Worm (Caenorhabditis elegans): ENCODE measurements around the gene hst-2.

The hst-2 gene

ce11 chrX:11196741-11197140 is 10.2 kb downstream of the hst-2 start, which contains the start of gene C34F6.1:
Gene C34F6.1 (minus strand): TSS chrX:11196841.
- no peak for TF ChIP-seq fkh-6 (tag; optimal IDR thresholded peaks at IDR 0.05)
- TF ChIP-seq pha-2 (tag; optimal IDR thresholded peaks at IDR 0.05): no peak
- TF ChIP-seq C08G9.2 (tag; optimal IDR thresholded peaks at IDR 0.05): no peak
- no peak for TF ChIP-seq ztf-16 (tag; optimal IDR thresholded peaks at IDR 0.05)
- TF ChIP-seq pha-4 (tag; optimal IDR thresholded peaks at IDR 0.05): no peak

- TF ChIP-seq sox-2 (GFP tag; IDR thresholded peaks at IDR 0.05): no peak
- no peak for TF ChIP-seq unc-3 (GFP tag; conservative IDR thresholded peaks at IDR 0.05)
- no peak for TF ChIP-seq unc-3 (tag; optimal IDR thresholded peaks at IDR 0.05)
- no peak for TF ChIP-seq lin-11 (tag; optimal IDR thresholded peaks at IDR 0.05)
- no peak for TF ChIP-seq fkh-6 (tag; optimal IDR thresholded peaks at IDR 0.05)
- no peak for TF ChIP-seq ceh-19 (GFP tag; optimal IDR thresholded peaks at IDR 0.05)
- no peak for TF ChIP-seq ttx-3 (tag; optimal IDR thresholded peaks at IDR 0.05)
- no peak for TF ChIP-seq hlh-30 (tag; optimal IDR thresholded peaks at IDR 0.05; ENCODE audit: insufficient read depth)
- TF ChIP-seq sdc-2 (tag; optimal IDR thresholded peaks at IDR 0.05): no peak
- TF ChIP-seq che-1 (tag; optimal IDR thresholded peaks at IDR 0.05): no peak
- TF ChIP-seq ama-1 (optimal IDR thresholded peaks at IDR 0.05): no peak
- TF ChIP-seq K02D7.2 (tag; optimal IDR thresholded peaks at IDR 0.05): no peak
- no peak for TF ChIP-seq madf-2 (tag; optimal IDR thresholded peaks at IDR 0.05)
- TF ChIP-seq ref-2 (tag; optimal IDR thresholded peaks at IDR 0.05): no peak
- no peak for TF ChIP-seq ceh-24 (tag; optimal IDR thresholded peaks at IDR 0.05)
- no peak for TF ChIP-seq pqm-1 (tag; optimal IDR thresholded peaks at IDR 0.05)
- TF ChIP-seq ztf-16 (tag; optimal IDR thresholded peaks at IDR 0.05): no peak
- no peak for TF ChIP-seq T23F11.4 (GFP tag; optimal IDR thresholded peaks at IDR 0.05)
- TF ChIP-seq unc-42 (tag; optimal IDR thresholded peaks at IDR 0.05): no peak
- no peak for TF ChIP-seq zip-5 (tag; optimal IDR thresholded peaks at IDR 0.05)
- TF ChIP-seq ceh-48 (tag; optimal IDR thresholded peaks at IDR 0.05): no peak
Measured at ce11 chrX:11193670-11194069, 13.3 kb downstream of the hst-2 start.

ce11 chrX:11190443-11190842 is 16.5 kb downstream of the hst-2 start:
- no peak for TF ChIP-seq ceh-18 (tag; optimal IDR thresholded peaks at IDR 0.05)
- TF ChIP-seq ceh-48 (tag; optimal IDR thresholded peaks at IDR 0.05): no peak
- no peak for TF ChIP-seq gmeb-2 (tag; optimal IDR thresholded peaks at IDR 0.05)
- no peak for TF ChIP-seq hlh-15 (tag; optimal IDR thresholded peaks at IDR 0.05)
- no peak for TF ChIP-seq pros-1 (tag; optimal IDR thresholded peaks at IDR 0.05)
- TF ChIP-seq hlh-30 (tag; optimal IDR thresholded peaks at IDR 0.05; ENCODE audit: insufficient read depth): no peak
- no peak for TF ChIP-seq K02D7.2 (tag; optimal IDR thresholded peaks at IDR 0.05)
- TF ChIP-seq ceh-2 (tag; optimal IDR thresholded peaks at IDR 0.05): no peak
- TF ChIP-seq pha-2 (tag; optimal IDR thresholded peaks at IDR 0.05): no peak
- TF ChIP-seq fkh-10 (GFP tag; optimal IDR thresholded peaks at IDR 0.05): no peak
- TF ChIP-seq dmd-4 (tag; optimal IDR thresholded peaks at IDR 0.05; ENCODE audit: borderline replicate concordance): no peak
- TF ChIP-seq ttx-3 (tag; optimal IDR thresholded peaks at IDR 0.05): no peak
- no peak for TF ChIP-seq ceh-6 (GFP tag; optimal IDR thresholded peaks at IDR 0.05)
- TF ChIP-seq odd-2 (tag; optimal IDR thresholded peaks at IDR 0.05): no peak
- no peak for TF ChIP-seq ets-4 (tag; optimal IDR thresholded peaks at IDR 0.05)
- TF ChIP-seq ceh-30 (tag; optimal IDR thresholded peaks at IDR 0.05): no peak
- no peak for TF ChIP-seq fax-1 (tag; optimal IDR thresholded peaks at IDR 0.05)
- TF ChIP-seq tbx-7 (tag; optimal IDR thresholded peaks at IDR 0.05): no peak

ce11 chrX:11189515-11189914 is 17.4 kb downstream of the hst-2 start, which contains the start of gene F13D2.1:
Gene F13D2.1 (minus strand): TSS chrX:11189615.
- TF ChIP-seq ttx-3 (tag; optimal IDR thresholded peaks at IDR 0.05): no peak
- TF ChIP-seq ceh-19 (GFP tag; optimal IDR thresholded peaks at IDR 0.05): no peak
- no peak for TF ChIP-seq T23F11.4 (GFP tag; optimal IDR thresholded peaks at IDR 0.05)
- TF ChIP-seq ref-2 (tag; optimal IDR thresholded peaks at IDR 0.05): no peak
- no peak for TF ChIP-seq sdc-2 (tag; optimal IDR thresholded peaks at IDR 0.05)
- no peak for TF ChIP-seq hlh-6 (tag; optimal IDR thresholded peaks at IDR 0.05)
- no peak for TF ChIP-seq K02D7.2 (tag; optimal IDR thresholded peaks at IDR 0.05)
- no peak for TF ChIP-seq ets-4 (tag; optimal IDR thresholded peaks at IDR 0.05)
- no peak for TF ChIP-seq dve-1 (tag; optimal IDR thresholded peaks at IDR 0.05)
- TF ChIP-seq rnt-1 (tag; optimal IDR thresholded peaks at IDR 0.05): no peak

Measured in whole organism, late embryonic.